Worm (Caenorhabditis elegans) whole organism, L4/young adult: ENCODE results near the gene C16D9.1.

ENCODE experiments used
- W03F9.2 ChIP-seq: fragments of 150-350 bp; optimal IDR thresholded peaks from 2 replicates; lab custom pipeline; 2014; ENCODE audit warnings: missing biosample characterization, missing genetic modification characterization
- dao-5 ChIP-seq: sonication (generic microtip); optimal IDR thresholded peaks from 2 replicates; lab custom pipeline; 2016; ENCODE audit warnings: missing genotype, missing genetic modification characterization, moderate library complexity, missing compliant biosample characterization
- him-1 ChIP-seq: sonication (generic microtip); optimal IDR thresholded peaks from 2 replicates; lab custom pipeline; 2016; ENCODE audit warnings: missing genotype, missing genetic modification reagents, missing genetic modification characterization, missing compliant biosample characterization

- TF ChIP-seq him-1 (tag; lab: Kevin White, UChicago) (no peak), dao-5 (tag; lab: Kevin White, UChicago) (no peak), W03F9.2 (no peak)
Measured at ce11 chrV:8224634-8225033, 34.5 kb upstream of the C16D9.1 start, which contains the start of gene pax-1.
